Worm (Caenorhabditis elegans): Measurements from ENCODE around the gene rpn-3.

rpn-3 gene

ce11 chrIII:8449160-8449807, 2.1 kb downstream of the rpn-3 start, which contains the start of gene mrpl-32 (continued):
- TF ChIP-seq pag-3 (tag; optimal IDR thresholded peaks at IDR 0.05; ENCODE audit: borderline replicate concordance, insufficient read depth) (no peak), lin-13 (GFP tag; optimal IDR thresholded peaks at IDR 0.05) (no peak), ceh-8 (GFP tag; optimal IDR thresholded peaks at IDR 0.05) (no peak), nhr-90 (tag; optimal IDR thresholded peaks at IDR 0.05; ENCODE audit: poor library complexity) (peak; percentile 25), hlh-4 (tag; optimal IDR thresholded peaks at IDR 0.05) (no peak), irx-1 (tag; optimal IDR thresholded peaks at IDR 0.05) (no peak), F16B12.6 (tag; optimal IDR thresholded peaks at IDR 0.05) (peak; percentile 45), nhr-47 (tag; optimal IDR thresholded peaks at IDR 0.05) (peak; percentile 33), zip-4 (GFP tag; optimal IDR thresholded peaks at IDR 0.05) (no peak), nhr-71 (tag; optimal IDR thresholded peaks at IDR 0.05) (peak; percentile 29), fkh-8 (tag; optimal IDR thresholded peaks at IDR 0.05) (no peak)

- TF ChIP-seq sptf-1 (tag; optimal IDR thresholded peaks at IDR 0.05) = no peak
- TF ChIP-seq sup-37 (GFP tag; optimal IDR thresholded peaks at IDR 0.05) = no peak
- TF ChIP-seq lsy-2 (tag; optimal IDR thresholded peaks at IDR 0.05) = no peak
- no peak for TF ChIP-seq alr-1 (tag; optimal IDR thresholded peaks at IDR 0.05; ENCODE audit: borderline replicate concordance)
- TF ChIP-seq nhr-76 (tag; optimal IDR thresholded peaks at IDR 0.05) = no peak
- TF ChIP-seq unc-130 (tag; optimal IDR thresholded peaks at IDR 0.05) = no peak
- TF ChIP-seq fos-1 (tag; optimal IDR thresholded peaks at IDR 0.05) = no peak
- TF ChIP-seq unc-62 (GFP tag; optimal IDR thresholded peaks at IDR 0.05) = no peak
- peak; percentile 8 for TF ChIP-seq ama-1 (optimal IDR thresholded peaks at IDR 0.05)
- TF ChIP-seq efl-1 (optimal IDR thresholded peaks at IDR 0.05) = no peak
- peak in 1 of 2 experiments; percentile 91 for TF ChIP-seq efl-1 (GFP tag; optimal IDR thresholded peaks at IDR 0.05 in 1 of 2)
- TF ChIP-seq ztf-4 (tag; optimal IDR thresholded peaks at IDR 0.05) = peak; percentile 14
- TF ChIP-seq lin-14 (GFP tag; optimal IDR thresholded peaks at IDR 0.05) = no peak
- TF ChIP-seq nhr-47 (tag; optimal IDR thresholded peaks at IDR 0.05) = no peak
- TF ChIP-seq swsn-7 (tag; optimal IDR thresholded peaks at IDR 0.05) = no peak
- no peak for TF ChIP-seq nhr-237 (tag; optimal IDR thresholded peaks at IDR 0.05)
- TF ChIP-seq blmp-1 (tag; optimal IDR thresholded peaks at IDR 0.05) = no peak
- TF ChIP-seq lin-15B (tag; optimal IDR thresholded peaks at IDR 0.05) = no peak
- TF ChIP-seq C16A3.4 (tag; optimal IDR thresholded peaks at IDR 0.05) = no peak
- TF ChIP-seq mdl-1 (tag; optimal IDR thresholded peaks at IDR 0.05) = no peak
- no peak for TF ChIP-seq egl-13 (tag; optimal IDR thresholded peaks at IDR 0.05)
- peak in 1 of 2 experiments; percentile 1 for TF ChIP-seq ztf-11 (tag; optimal IDR thresholded peaks at IDR 0.05)
- peak; percentile 32 for TF ChIP-seq mep-1 (tag; optimal IDR thresholded peaks at IDR 0.05)
- TF ChIP-seq unc-30 (tag; optimal IDR thresholded peaks at IDR 0.05) = no peak
- no peak for TF ChIP-seq lin-35 (GFP tag; optimal IDR thresholded peaks at IDR 0.05)
- no peak for TF ChIP-seq hpl-2 (GFP tag; optimal IDR thresholded peaks at IDR 0.05)
Measured at ce11 chrIII:8450494-8450893, 3.3 kb downstream of the rpn-3 start.

- TF ChIP-seq swsn-7 (tag; optimal IDR thresholded peaks at IDR 0.05) (no peak), nhr-76 (tag; optimal IDR thresholded peaks at IDR 0.05) (no peak), mep-1 (tag; optimal IDR thresholded peaks at IDR 0.05) (no peak), ama-1 (optimal IDR thresholded peaks at IDR 0.05) (no peak), unc-98 (GFP tag; IDR thresholded peaks at IDR 0.05) (no peak), vab-15 (tag; optimal IDR thresholded peaks at IDR 0.05) (no peak), ceh-90 (tag; optimal IDR thresholded peaks at IDR 0.05) (no peak), pag-3 (tag; optimal IDR thresholded peaks at IDR 0.05; ENCODE audit: borderline replicate concordance, insufficient read depth) (no peak), unc-86 (tag; optimal IDR thresholded peaks at IDR 0.05) (no peak), nhr-77 (tag; optimal IDR thresholded peaks at IDR 0.05) (no peak)
Measured at ce11 chrIII:8451181-8451580, 4.0 kb downstream of the rpn-3 start.

All from whole organism, L1 larva.